Worm (Caenorhabditis elegans) whole organism, midembryonic: ENCODE data around the gene F54H5.5.

Source experiments
- cog-1 ChIP-seq: sonication (generic microtip); optimal IDR thresholded peaks from 2 replicates; lab custom pipeline; 2016; ENCODE audit warnings: missing genetic modification characterization, missing compliant biosample characterization
- med-1 ChIP-seq: sonication (generic microtip); optimal IDR thresholded peaks from 2 replicates; lab custom pipeline; 2017; ENCODE audit warnings: missing genetic modification characterization, mild to moderate bottlenecking, missing compliant biosample characterization, antibody characterized with exemption, missing genetic modification reagents; ENCODE audit not compliant: insufficient read depth
- ref-1 ChIP-seq: fragments of 200-800 bp; sonication (Bioruptor generic); conservative IDR thresholded peaks from 2 replicates; pipeline ENCODE4 v1.3.6; 2022; ENCODE audit warnings: missing genetic modification reagents, missing genetic modification characterization, missing compliant biosample characterization
- tab-1 ChIP-seq: fragments of 200-800 bp; sonication (Bioruptor generic); IDR thresholded peaks from 2 replicates; pipeline ENCODE4 v1.3.6; 2022; ENCODE audit warnings: missing genetic modification characterization, missing compliant biosample characterization
- ztf-23 ChIP-seq: fragments of 200-800 bp; sonication (Bioruptor generic); IDR thresholded peaks from 2 replicates; pipeline ENCODE4 v1.3.6; 2022; ENCODE audit warnings: missing genetic modification reagents, missing genetic modification characterization, missing compliant biosample characterization
- ztf-29 ChIP-seq: fragments of 200-800 bp; sonication (Bioruptor generic); IDR thresholded peaks from 2 replicates; pipeline ENCODE4 v1.3.6; 2022; ENCODE audit warnings: missing genetic modification reagents, missing genetic modification characterization, missing compliant biosample characterization

DNA sequence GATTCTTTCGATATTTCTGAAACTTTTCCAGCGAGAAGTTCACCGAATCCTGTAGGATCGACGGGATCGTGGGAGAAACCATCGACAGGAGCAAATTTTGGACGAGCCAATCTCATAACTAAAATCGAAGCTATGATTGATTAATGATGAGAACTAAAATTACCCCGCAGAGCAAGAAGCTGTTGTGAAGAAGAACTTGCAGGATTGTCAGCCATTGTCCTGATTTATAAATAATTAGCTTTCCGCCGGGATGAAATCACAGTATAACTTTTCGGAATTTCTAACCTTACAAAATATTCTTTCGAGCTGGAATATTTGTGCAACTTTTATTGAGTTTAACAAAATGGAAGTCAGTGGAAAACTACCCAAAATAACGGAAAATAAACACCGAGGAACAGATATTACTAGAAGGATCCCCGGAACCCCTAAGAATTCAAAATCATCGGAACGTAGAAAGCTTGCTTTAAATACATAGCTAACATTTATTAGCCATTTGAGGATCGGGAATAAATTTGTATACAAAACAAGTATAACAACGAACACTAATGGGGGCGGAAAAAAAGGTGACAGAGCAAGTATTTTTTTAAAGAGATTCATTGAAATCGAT, 39.7 kb downstream of the F54H5.5 start, which contains the start of gene C56C10.7:
- no peak for TF ChIP-seq ztf-23 (GFP tag; lab: Robert Waterston, UW)
- no peak for TF ChIP-seq ztf-29 (GFP tag; lab: Robert Waterston, UW)
- TF ChIP-seq tab-1 (GFP tag; lab: Robert Waterston, UW), result no peak
- TF ChIP-seq med-1, result no peak
- no peak for TF ChIP-seq ref-1 (GFP tag; lab: Robert Waterston, UW)
- no peak for TF ChIP-seq cog-1 (tag; lab: Kevin White, UChicago)
